Fruit fly (Drosophila melanogaster): ENCODE results near the gene sordd2.
A peak's percentile ranks its signal among the peaks of the same experiment; 100 is the strongest.

sordd2 gene

DNA sequence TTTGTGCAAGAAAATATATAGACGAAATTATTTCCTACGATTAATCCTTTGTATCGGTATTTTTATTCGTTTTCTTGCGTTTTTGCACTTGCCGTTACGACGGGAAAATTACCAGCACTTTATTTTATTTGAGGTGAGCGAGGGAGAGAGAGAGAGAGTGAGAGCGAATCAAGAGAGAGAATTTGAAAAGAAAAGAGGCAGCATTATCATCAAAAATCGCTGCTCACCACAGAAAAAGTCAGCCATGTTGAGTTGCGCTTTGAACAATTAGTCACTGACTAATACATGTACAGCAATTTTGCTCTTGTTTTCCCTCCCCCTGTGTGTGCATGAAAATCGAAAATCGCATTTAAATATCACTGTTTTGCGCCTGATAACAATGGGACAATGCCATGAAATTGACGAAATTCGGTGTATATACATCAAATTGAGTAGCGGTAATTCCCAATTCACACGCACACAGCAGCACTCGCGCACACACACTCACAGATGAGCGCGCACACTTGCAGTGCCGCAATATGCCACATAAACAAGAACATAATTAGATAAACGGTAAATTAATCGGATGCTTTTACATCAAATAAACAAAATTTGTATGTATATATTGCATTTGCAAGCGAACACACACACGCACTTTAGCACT is 35.8 kb upstream of the sordd2 start (continued):
- peak; percentile 86 for TF ChIP-seq Dif (GFP tag; optimal IDR thresholded peaks at IDR 0.05; ENCODE audit: partially characterized antibody)
- TF ChIP-seq rgr (GFP tag; optimal IDR thresholded peaks at IDR 0.05): no peak
- TF ChIP-seq Myc (optimal IDR thresholded peaks at IDR 0.05): no peak
- TF ChIP-seq sv (GFP tag; optimal IDR thresholded peaks at IDR 0.05): no peak
- no peak for TF ChIP-seq Hr78 (GFP tag; optimal IDR thresholded peaks at IDR 0.05)

DNA sequence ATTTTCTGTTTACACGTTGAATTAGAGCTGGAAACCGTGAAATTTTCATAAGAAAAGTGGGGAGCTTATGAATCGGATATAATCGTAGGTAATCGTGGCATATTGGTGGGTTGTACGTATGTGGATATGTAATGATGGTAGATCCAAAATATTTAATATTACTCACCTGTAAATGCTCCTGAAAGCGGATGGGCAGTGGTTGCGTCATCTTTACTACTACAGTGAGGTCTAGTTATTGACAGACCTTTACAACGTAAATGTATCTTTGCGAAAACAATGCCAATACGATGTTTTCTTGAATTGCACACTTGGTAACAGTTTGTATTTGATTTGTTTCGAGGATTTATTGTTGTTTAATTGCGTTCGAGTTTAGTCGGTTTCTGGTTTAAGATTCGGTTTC is 35.0 kb upstream of the sordd2 start:
- no peak for TF ChIP-seq Rel (GFP tag; optimal IDR thresholded peaks at IDR 0.05)
- TF ChIP-seq Rel (tag; optimal IDR thresholded peaks at IDR 0.05): no peak
- TF ChIP-seq h (GFP tag; optimal IDR thresholded peaks at IDR 0.05): no peak

DNA sequence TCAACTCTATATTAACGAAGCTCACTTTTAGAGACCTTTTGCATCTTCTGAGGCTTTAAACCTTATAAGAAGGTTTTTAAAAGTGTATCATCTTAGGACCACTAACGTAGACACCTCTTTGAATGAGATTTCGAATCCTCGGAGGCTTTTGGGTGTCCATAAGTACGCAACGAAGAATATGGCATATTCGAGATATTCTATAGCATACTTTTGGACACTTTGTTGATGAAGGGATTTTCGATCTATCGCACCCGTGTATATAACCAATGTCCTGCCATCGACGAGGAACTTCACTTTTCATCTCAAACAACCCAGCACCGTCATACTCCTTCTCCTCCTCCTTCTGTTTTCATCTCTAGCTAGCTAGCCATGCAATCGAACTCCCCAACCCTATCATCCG is 23.4 kb upstream of the sordd2 start:
- TF ChIP-seq dl (GFP tag; optimal IDR thresholded peaks at IDR 0.05; ENCODE audit: insufficient read depth in 1 of 2, partially characterized antibody in 2 of 2) (no peak), jim (GFP tag; optimal IDR thresholded peaks at IDR 0.05) (no peak), fru (GFP tag; optimal IDR thresholded peaks at IDR 0.05) (no peak), ey (GFP tag; optimal IDR thresholded peaks at IDR 0.05) (no peak), Mio (GFP tag; optimal IDR thresholded peaks at IDR 0.05) (no peak), foxo (GFP tag; optimal IDR thresholded peaks at IDR 0.05) (no peak), dmrt93B (GFP tag; optimal IDR thresholded peaks at IDR 0.05) (no peak), CG9705 (GFP tag; optimal IDR thresholded peaks at IDR 0.05) (no peak), CrebA (GFP tag; optimal IDR thresholded peaks at IDR 0.05; ENCODE audit: borderline replicate concordance) (no peak), psq (GFP tag; optimal IDR thresholded peaks at IDR 0.05) (no peak)

DNA sequence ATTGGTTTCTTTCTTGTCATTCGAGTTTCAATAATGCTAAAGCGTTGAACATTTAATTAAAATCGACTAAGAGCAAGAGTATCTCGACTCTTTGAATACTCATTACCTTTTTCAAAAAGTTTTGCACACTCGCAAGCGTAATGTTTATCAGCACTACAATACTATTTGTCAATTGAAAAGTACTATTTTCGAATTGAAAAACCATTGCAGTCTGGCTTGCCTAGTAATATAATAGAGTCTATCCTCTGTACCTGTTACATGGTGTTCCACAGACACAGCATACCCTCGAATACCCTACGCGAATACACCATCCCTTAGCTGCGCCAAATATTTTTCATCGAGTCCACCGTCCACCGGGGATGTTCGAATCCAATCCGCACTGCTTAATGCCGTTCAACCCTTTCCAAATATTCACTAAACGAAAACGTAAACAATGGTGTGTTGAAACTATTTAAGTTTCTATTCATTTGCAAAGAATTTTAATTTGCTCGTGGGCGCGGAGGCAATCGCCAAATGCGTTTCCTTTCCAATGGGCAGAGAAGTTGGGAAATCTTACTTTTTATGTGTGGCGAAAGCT is 19.7 kb upstream of the sordd2 start:
- TF ChIP-seq sage (GFP tag; optimal IDR thresholded peaks at IDR 0.05): no peak
- peak; percentile 5 for TF ChIP-seq HLH106 (tag; optimal IDR thresholded peaks at IDR 0.05)
- peak; percentile 34 for TF ChIP-seq woc (GFP tag; optimal IDR thresholded peaks at IDR 0.05)
- TF ChIP-seq Hr78 (GFP tag; optimal IDR thresholded peaks at IDR 0.05): no peak
- TF ChIP-seq foxo (GFP tag; optimal IDR thresholded peaks at IDR 0.05): peak in 1 of 2 experiments; percentile 20
- TF ChIP-seq Myc (optimal IDR thresholded peaks at IDR 0.05): no peak
- no peak for TF ChIP-seq Sp1 (GFP tag; optimal IDR thresholded peaks at IDR 0.05)
- TF ChIP-seq dsf (GFP tag; optimal IDR thresholded peaks at IDR 0.05; ENCODE audit: borderline replicate concordance): no peak
- no peak for TF ChIP-seq tai (GFP tag; optimal IDR thresholded peaks at IDR 0.05)
- TF ChIP-seq dl (GFP tag; optimal IDR thresholded peaks at IDR 0.05; ENCODE audit: insufficient read depth in 1 of 2, partially characterized antibody in 2 of 2): no peak
- TF ChIP-seq CG9705 (GFP tag; optimal IDR thresholded peaks at IDR 0.05): no peak

DNA sequence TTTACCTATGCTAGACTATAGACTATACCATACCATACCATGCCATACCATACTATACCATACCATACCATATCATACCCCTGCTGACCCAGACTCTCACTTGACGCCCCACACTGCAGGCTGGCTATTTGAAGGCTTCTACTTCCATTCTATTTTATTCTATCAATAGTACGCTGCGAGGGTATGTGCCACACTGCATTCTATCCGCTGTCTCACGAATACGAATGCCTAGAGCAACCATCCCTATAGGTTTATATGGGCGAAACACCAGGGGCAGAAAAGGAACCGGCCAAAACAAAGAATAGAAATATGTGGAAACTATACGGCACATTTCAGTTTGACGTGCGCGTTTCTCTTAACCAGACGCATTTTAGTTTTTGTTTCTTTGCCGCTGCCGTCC is 18.9 kb upstream of the sordd2 start:
- no peak for TF ChIP-seq br (GFP tag; optimal IDR thresholded peaks at IDR 0.05)
- TF ChIP-seq pan (optimal IDR thresholded peaks at IDR 0.05): no peak
- no peak for TF ChIP-seq Rel (GFP tag; optimal IDR thresholded peaks at IDR 0.05)
- no peak for TF ChIP-seq Rel (tag; optimal IDR thresholded peaks at IDR 0.05)

DNA sequence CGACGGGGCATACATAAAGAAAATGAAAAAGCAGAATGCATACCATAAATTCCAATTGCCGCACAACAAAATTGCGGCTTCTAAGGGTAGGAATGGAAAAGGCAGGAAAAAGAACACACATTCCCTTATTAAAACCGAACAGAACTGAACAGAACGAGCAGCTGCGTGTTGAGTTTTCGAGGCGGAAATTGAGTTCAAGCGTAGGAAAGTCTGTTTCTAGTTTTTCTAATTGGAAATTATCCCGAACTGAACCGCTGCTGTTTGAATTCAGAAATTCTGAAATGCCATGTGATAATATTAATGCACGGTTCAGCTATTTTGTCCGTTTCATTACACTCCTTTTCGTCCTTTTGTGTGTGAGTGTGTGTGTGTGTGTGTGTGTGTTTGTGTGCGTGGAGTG is 17.9 kb upstream of the sordd2 start:
- TF ChIP-seq sv (GFP tag; optimal IDR thresholded peaks at IDR 0.05): no peak
- TF ChIP-seq usp (GFP tag; optimal IDR thresholded peaks at IDR 0.05): no peak
- TF ChIP-seq CG9705 (GFP tag; optimal IDR thresholded peaks at IDR 0.05): no peak
- TF ChIP-seq Abd-B (GFP tag; optimal IDR thresholded peaks at IDR 0.05): no peak
- TF ChIP-seq Dfd (GFP tag; optimal IDR thresholded peaks at IDR 0.05): peak; percentile 36

DNA sequence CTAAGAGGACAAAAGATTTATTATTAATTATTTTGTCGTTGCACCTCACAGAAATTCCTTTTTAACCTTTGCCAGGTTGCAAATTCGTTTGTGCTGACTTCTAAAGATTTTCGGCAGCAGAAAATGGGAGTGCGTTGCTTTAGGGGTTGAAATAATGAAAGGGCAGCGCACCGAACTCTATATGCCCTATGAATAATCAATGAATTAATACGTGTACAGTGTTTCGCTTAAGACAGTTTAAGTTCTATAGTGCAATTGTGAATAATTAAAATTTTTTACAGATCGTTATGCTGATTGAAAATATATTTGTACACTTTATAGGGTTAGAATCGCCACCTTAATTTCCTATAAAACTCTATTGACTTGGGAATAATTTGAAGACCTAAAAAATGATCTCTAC is 17.2 kb upstream of the sordd2 start:
- TF ChIP-seq foxo (GFP tag; optimal IDR thresholded peaks at IDR 0.05) (no peak), GATAd (GFP tag; optimal IDR thresholded peaks at IDR 0.05) (no peak), Mio (GFP tag; optimal IDR thresholded peaks at IDR 0.05) (no peak), tai (GFP tag; optimal IDR thresholded peaks at IDR 0.05) (no peak), Jra (GFP tag; optimal IDR thresholded peaks at IDR 0.05) (no peak), Sp1 (GFP tag; optimal IDR thresholded peaks at IDR 0.05) (no peak), pan (optimal IDR thresholded peaks at IDR 0.05) (no peak), OdsH (GFP tag; optimal IDR thresholded peaks at IDR 0.05) (no peak), Abd-B (GFP tag; optimal IDR thresholded peaks at IDR 0.05) (no peak), rgr (GFP tag; optimal IDR thresholded peaks at IDR 0.05) (no peak)

Measured in whole organism, wandering third instar larva.